Fruit fly (Drosophila melanogaster): Measurements from ENCODE around the gene Smn.

The Smn gene

dm6 chr3L:16571014-16571738 lies 10.2 kb downstream of the Smn start (continued):
- TF ChIP-seq CG32767 (GFP tag; IDR thresholded peaks at IDR 0.05) (0 out of 2 replicates have a peak, but pooled peaks have one; percentile 33), Stat92E (GFP tag; optimal IDR thresholded peaks at IDR 0.05) (no peak), Atf6 (GFP tag; IDR thresholded peaks at IDR 0.05) (peak; percentile 71), CG16779 (GFP tag; IDR thresholded peaks at IDR 0.05) (no peak), CG18619 (GFP tag; optimal IDR thresholded peaks at IDR 0.05) (peak; percentile 28), Opbp (GFP tag; IDR thresholded peaks at IDR 0.05; ENCODE audit: partially characterized antibody) (no peak), pum (GFP tag; optimal IDR thresholded peaks at IDR 0.05) (peak; percentile 36), Sox102F (GFP tag; optimal IDR thresholded peaks at IDR 0.05) (no peak), Chrac-16 (GFP tag; optimal IDR thresholded peaks at IDR 0.05) (peak; percentile 21), CG5953 (GFP tag; IDR thresholded peaks at IDR 0.05) (no peak), sc (optimal IDR thresholded peaks at IDR 0.05) (no peak), sc (GFP tag; optimal IDR thresholded peaks at IDR 0.05) (no peak), CG9797 (GFP tag; optimal IDR thresholded peaks at IDR 0.05) (no peak), CG1603 (tag; optimal IDR thresholded peaks at IDR 0.05) (no peak), Dll (GFP tag; IDR thresholded peaks at IDR 0.05; ENCODE audit: partially characterized antibody) (no peak), dan (GFP tag; IDR thresholded peaks at IDR 0.05) (no peak), CG16813 (GFP tag; IDR thresholded peaks at IDR 0.05; ENCODE audit: partially characterized antibody) (no peak), otp (GFP tag; IDR thresholded peaks at IDR 0.05) (0 out of 3 replicates have a peak, but pooled peaks have one; percentile 14)

dm6 chr3L:16569456-16569855 lies 11.9 kb downstream of the Smn start:
- peak; percentile 75 for TF ChIP-seq ftz-f1 (GFP tag; optimal IDR thresholded peaks at IDR 0.05)
- TF ChIP-seq unpg (GFP tag; optimal IDR thresholded peaks at IDR 0.05): no peak
- TF ChIP-seq Opbp (GFP tag; IDR thresholded peaks at IDR 0.05; ENCODE audit: partially characterized antibody): 0 out of 3 replicates have a peak, but pooled peaks have one; percentile 10
- peak; percentile 95 for TF ChIP-seq sd (tag; optimal IDR thresholded peaks at IDR 0.05)
- TF ChIP-seq CG8359 (GFP tag; optimal IDR thresholded peaks at IDR 0.05; ENCODE audit: borderline replicate concordance): peak; percentile 14
- TF ChIP-seq bsh (GFP tag; optimal IDR thresholded peaks at IDR 0.05): no peak
- no peak for TF ChIP-seq Sox102F (GFP tag; optimal IDR thresholded peaks at IDR 0.05)
- TF ChIP-seq CG7745 (tag; optimal IDR thresholded peaks at IDR 0.05): peak; percentile 66
- TF ChIP-seq CG10321 (GFP tag; IDR thresholded peaks at IDR 0.05): no peak
- peak in 1 of 2 experiments; percentile 69 for TF ChIP-seq Hr78 (GFP tag; optimal IDR thresholded peaks at IDR 0.05)
- TF ChIP-seq H15 (GFP tag; IDR thresholded peaks at IDR 0.05): no peak
- peak; percentile 7 for TF ChIP-seq CG8281 (tag; optimal IDR thresholded peaks at IDR 0.05)
- peak; percentile 26 for TF ChIP-seq sens (GFP tag)
- TF ChIP-seq CG10543 (GFP tag; optimal IDR thresholded peaks at IDR 0.05): peak; percentile 52
- no peak for TF ChIP-seq Jarid2 (GFP tag; optimal IDR thresholded peaks at IDR 0.05)
- TF ChIP-seq sna (GFP tag; IDR thresholded peaks at IDR 0.05; ENCODE audit: partially characterized antibody): no peak
- peak; percentile 13 for TF ChIP-seq CG4328 (GFP tag; optimal IDR thresholded peaks at IDR 0.05)
- TF ChIP-seq esg (GFP tag; conservative IDR thresholded peaks at IDR 0.05): no peak
- peak; percentile 96 for TF ChIP-seq CG12769 (tag; optimal IDR thresholded peaks at IDR 0.05)
- peak; percentile 4 for TF ChIP-seq Med (GFP tag)
- TF ChIP-seq kni (GFP tag; optimal IDR thresholded peaks at IDR 0.05): peak; percentile 48
- TF ChIP-seq crol (GFP tag; IDR thresholded peaks at IDR 0.05): peak; percentile 57
- TF ChIP-seq abd-A (tag; optimal IDR thresholded peaks at IDR 0.05): peak; percentile 28

Data from whole organism, embryonic.